Worm (Caenorhabditis elegans): Measurements from ENCODE around the gene zipt-7.1.

zipt-7.1 gene

ce11 chrIV:17269042-17269441 lies 18.9 kb downstream of the zipt-7.1 start, which contains the start of gene atgp-1:
TSS of gene atgp-1 (plus strand) at chrIV:17269342.
- TF ChIP-seq unc-62 (GFP tag; optimal IDR thresholded peaks at IDR 0.05) = no peak

DNA sequence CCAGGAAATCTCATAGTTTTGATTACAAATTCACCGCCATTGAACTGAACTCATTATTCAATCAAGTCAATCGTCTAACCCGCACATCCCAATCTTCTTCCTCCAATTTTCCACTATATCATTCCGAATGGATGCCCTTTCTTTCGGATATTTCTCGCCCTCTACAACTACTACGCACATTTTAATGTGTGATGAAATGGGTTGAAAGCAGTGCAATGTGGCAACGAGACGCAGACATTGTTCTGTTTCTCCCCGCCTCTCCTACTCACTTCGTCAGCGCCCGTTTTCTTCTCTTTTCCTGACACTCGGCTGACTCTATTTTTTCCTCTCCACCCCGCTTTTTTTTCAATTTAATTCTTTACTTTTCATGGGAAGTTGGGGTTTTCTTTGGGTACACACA lies 19.3 kb downstream of the zipt-7.1 start:
- no peak for TF ChIP-seq unc-62 (GFP tag; optimal IDR thresholded peaks at IDR 0.05)

ce11 chrIV:17268069-17268468 lies 19.9 kb downstream of the zipt-7.1 start:
- no peak for TF ChIP-seq unc-62 (GFP tag; optimal IDR thresholded peaks at IDR 0.05)

DNA sequence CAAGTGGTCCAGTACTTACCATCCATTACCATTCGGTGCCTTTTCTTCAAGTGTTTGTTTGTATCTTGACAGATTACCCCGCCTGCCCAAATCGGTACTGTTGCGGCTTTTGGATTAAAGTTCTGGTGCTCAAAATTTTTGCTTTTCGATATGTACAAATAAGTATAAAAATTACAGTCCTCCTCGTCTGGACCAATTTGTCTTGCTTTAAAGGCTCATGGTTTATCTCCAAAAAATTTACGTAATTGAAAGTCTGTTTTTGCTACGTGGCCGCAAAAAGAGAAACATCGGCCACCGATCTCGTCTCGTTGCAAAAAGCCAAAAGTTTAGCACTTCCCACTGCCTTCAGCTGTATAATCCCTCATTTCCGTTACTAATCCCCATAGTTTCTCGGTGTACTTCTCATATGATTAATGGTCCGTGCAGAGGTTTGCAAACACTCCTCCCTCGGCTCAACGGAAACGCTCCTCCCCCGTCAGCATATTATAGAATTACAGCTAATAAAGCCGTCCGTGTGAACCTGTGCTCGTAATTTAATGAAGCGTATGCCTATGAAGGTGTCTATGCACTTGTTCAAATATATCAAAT lies 20.5 kb downstream of the zipt-7.1 start:
- TF ChIP-seq unc-62 (GFP tag; optimal IDR thresholded peaks at IDR 0.05) = no peak

DNA sequence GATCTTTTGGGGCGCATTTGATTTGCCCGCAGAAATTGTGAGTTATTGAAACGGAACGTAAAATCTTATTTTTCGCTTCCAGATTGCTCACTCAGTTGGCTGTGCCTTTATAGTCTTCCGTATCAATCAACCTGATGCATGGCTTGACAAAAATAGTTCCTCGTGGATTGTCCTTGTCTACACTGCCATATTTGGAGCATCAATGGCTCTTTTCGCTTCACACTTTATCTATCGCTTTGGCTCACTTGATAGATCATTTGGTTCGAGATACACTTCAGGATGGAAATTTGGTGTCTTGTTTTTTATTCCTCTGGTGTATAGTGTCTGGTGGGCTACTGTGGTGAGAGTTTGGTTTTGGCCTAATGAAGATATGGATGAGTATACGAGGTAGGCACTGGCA lies 22.2 kb downstream of the zipt-7.1 start:
- no peak for TF ChIP-seq unc-62 (GFP tag; optimal IDR thresholded peaks at IDR 0.05)

DNA sequence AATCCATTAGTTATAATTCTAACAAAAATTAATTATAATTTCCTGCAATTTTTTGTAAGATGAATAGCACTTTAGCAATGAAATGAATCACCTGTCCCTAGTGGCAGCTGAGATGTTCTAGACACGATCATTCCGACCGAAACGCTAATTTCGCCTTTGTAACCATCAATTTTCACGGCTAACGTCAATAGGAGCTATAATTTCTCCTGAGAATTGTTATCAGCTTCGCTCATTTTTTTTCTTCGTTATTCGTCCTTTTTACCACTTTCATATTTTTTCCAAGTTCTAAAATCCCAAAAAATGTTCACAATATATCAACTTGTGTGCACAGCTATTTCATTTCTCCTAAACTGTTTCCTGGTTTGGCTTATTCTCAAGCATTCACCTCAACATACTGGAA lies 22.7 kb downstream of the zipt-7.1 start, which contains the start of gene str-187:
TSS of gene str-187 (plus strand) at position 301 of the 400 bp plus-strand sequence.
- no peak for TF ChIP-seq unc-62 (GFP tag; optimal IDR thresholded peaks at IDR 0.05)

ce11 chrIV:17264714-17265113 lies 23.2 kb downstream of the zipt-7.1 start, which contains the start of gene F26D10.13:
TSS of gene F26D10.13 (minus strand) at chrIV:17264814.
- no peak for TF ChIP-seq unc-62 (GFP tag; optimal IDR thresholded peaks at IDR 0.05)

- TF ChIP-seq unc-62 (GFP tag; optimal IDR thresholded peaks at IDR 0.05) = no peak
Measured at ce11 chrIV:17263714-17264113, 24.2 kb downstream of the zipt-7.1 start.

- no peak for TF ChIP-seq unc-62 (GFP tag; optimal IDR thresholded peaks at IDR 0.05)
Measured at ce11 chrIV:17262385-17262784, 25.6 kb downstream of the zipt-7.1 start, which contains the start of gene ZK550.6. TSS of gene ZK550.6 (minus strand) at chrIV:17262485.

DNA sequence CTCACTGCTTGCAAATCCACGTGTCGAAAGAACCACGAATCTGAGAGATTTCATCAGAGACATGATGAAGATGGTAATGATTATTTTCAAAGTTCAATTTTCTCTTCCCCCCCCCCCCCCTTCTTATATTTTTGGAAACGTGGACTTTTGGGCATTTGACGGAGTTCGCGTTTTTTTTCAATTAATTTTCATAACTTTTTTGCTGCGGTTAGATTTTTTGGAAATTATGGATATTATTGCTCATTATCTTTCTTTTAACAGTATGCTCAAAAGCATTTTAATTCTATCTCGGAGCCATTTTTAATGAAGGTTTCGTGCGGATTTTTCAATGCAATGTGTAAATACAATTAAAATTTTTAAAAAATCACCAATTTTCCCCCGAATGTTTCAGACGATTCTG lies 28.6 kb downstream of the zipt-7.1 start, which contains the start of gene phyh-1:
TSS of gene phyh-1 (minus strand) at position 101 of the 400 bp plus-strand sequence.
- no peak for TF ChIP-seq unc-62 (GFP tag; optimal IDR thresholded peaks at IDR 0.05)

ce11 chrIV:17258824-17259223 lies 29.1 kb downstream of the zipt-7.1 start:
- TF ChIP-seq unc-62 (GFP tag; optimal IDR thresholded peaks at IDR 0.05) = no peak

DNA sequence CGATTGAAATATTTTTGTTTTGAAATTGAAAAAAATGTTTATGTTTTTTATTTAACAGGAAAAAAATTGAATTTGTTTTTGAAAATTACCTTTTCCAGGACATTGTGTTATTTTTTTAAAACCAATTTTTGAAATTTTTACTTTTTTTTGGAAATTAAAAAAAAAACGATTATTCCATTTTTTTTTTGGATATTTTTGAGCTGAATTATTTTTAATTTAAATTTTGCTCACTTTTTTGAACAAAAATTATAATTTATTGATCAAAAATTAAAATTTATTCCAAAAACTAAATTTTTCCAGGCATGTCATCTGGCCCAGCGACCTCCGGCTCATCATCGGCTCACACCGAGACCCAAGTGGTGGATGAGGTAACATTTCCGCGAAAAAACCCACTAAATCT lies 32.9 kb downstream of the zipt-7.1 start, which contains the start of gene gtf-2E1:
TSS of gene gtf-2E1 (plus strand) at position 301 of the 400 bp plus-strand sequence.
- TF ChIP-seq unc-62 (GFP tag; optimal IDR thresholded peaks at IDR 0.05) = no peak

DNA sequence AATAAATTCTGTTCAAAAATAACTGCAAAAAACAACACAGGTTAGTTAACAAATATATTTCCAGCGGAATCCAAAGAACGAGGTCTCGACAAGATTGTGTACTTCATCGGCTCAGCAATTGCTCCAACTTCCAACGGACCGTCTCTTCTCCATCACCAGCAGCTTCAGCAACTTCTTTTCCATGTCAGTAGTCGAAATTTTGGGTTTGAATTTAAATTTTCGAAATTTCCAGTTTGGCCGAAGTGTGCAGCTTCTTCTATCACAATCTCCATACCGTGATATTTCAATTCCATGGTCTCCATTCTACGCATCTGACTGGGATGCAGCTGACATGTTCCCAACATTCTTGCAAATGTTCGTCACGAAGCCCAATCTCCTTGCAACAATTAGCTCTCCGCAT lies 34.5 kb downstream of the zipt-7.1 start:
- TF ChIP-seq unc-62 (GFP tag; optimal IDR thresholded peaks at IDR 0.05) = no peak

DNA sequence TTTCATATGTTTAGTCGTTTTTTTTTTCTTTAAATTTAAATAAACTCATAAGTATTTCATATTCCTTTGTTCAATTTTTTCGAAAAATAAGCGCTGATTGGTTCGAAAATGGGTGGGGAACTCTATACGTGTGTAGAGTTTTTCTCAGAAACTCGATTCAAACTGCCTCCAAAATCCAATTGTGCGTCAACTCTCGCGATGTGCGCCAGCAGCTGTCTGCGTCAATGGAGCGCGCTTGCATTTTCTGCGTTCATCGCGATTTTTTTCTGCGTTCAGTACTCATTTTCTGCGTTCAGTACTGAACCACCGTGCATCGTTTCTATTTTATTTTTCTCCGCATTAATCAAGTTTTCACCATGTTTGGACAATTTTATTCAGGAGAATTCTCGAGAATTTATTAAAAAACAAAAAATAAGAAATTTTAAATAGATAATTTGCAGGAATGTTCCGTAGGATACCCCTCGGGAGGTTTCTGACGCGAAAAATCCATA lies 38.2 kb downstream of the zipt-7.1 start, which contains the start of gene eelo-2:
TSS of gene eelo-2 (plus strand) at position 441 of the 491 bp plus-strand sequence.
- TF ChIP-seq unc-62 (GFP tag; optimal IDR thresholded peaks at IDR 0.05) = no peak

- no peak for TF ChIP-seq unc-62 (GFP tag; optimal IDR thresholded peaks at IDR 0.05)
Measured at ce11 chrIV:17248538-17248937, 39.4 kb downstream of the zipt-7.1 start.

- TF ChIP-seq unc-62 (GFP tag; optimal IDR thresholded peaks at IDR 0.05) = no peak
Measured at ce11 chrIV:17247184-17247583, 40.8 kb downstream of the zipt-7.1 start.

- no peak for TF ChIP-seq unc-62 (GFP tag; optimal IDR thresholded peaks at IDR 0.05)
Measured at ce11 chrIV:17245200-17245599, 42.7 kb downstream of the zipt-7.1 start, which contains the start of gene ZK550.2. TSS of gene ZK550.2 (plus strand) at chrIV:17245584.
